Worm (Caenorhabditis elegans): ENCODE results near the gene rabn-5.

DNA sequence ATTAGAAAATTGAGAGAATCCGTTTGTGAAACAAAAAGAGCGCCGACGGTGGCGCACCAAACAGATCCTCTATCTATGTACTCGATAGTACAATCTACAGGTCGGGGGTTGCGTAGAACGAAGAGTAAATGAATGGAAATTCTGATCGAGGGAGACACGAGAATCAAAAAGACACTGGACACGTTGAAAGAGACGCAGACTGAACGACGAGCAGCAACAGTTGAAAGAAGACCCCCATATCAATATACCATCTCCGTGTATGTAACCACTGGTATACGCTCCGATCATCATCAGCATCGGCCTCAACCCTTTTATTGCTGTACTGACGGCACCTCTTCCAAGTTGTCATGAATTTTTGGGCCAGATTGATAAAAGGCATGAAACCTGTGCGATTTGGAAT lies 28.1 kb upstream of the rabn-5 start:
- TF ChIP-seq egl-27 (tag; optimal IDR thresholded peaks at IDR 0.05) (no peak), snpc-4 (tag; optimal IDR thresholded peaks at IDR 0.05) (no peak), ceh-82 (tag; optimal IDR thresholded peaks at IDR 0.05) (no peak), sea-2 (GFP tag; optimal IDR thresholded peaks at IDR 0.05) (no peak), pqm-1 (tag; optimal IDR thresholded peaks at IDR 0.05) (no peak), nhr-77 (tag; optimal IDR thresholded peaks at IDR 0.05) (no peak), egl-5 (tag; optimal IDR thresholded peaks at IDR 0.05) (no peak), ztf-11 (tag; optimal IDR thresholded peaks at IDR 0.05) (no peak), ama-1 (optimal IDR thresholded peaks at IDR 0.05) (no peak), nhr-11 (tag; optimal IDR thresholded peaks at IDR 0.05) (no peak)
